Fruit fly (Drosophila melanogaster): ENCODE measurements around the gene CG12071.

dm6 chr3R:30828433-30829034 is 52.3 kb downstream of the CG12071 start:
- TF ChIP-seq Sox14 (GFP tag; optimal IDR thresholded peaks at IDR 0.05) (no peak), CG6854 (GFP tag; optimal IDR thresholded peaks at IDR 0.05) (no peak), OdsH (GFP tag; optimal IDR thresholded peaks at IDR 0.05) (peak; percentile 35), Sox102F (GFP tag; optimal IDR thresholded peaks at IDR 0.05) (no peak), dsx (GFP tag; optimal IDR thresholded peaks at IDR 0.05; ENCODE audit: poor library complexity, severe bottlenecking) (no peak), Gug (GFP tag; IDR thresholded peaks at IDR 0.05) (0 out of 2 replicates have a peak, but pooled peaks have one; percentile 28)

Data from whole organism, prepupa.